Fruit fly (Drosophila melanogaster) whole organism: Measurements from ENCODE around the gene Drsl2.

Source experiments
- CG8478 ChIP-seq: fragments of >200 bp; optimal IDR thresholded peaks from 2 replicates; lab custom pipeline; 2018; ENCODE audit warnings: inconsistent platforms
- Dll ChIP-seq: fragments of >200 bp; optimal IDR thresholded peaks from 2 replicates; lab custom pipeline; 2017
- usp ChIP-seq: fragments of >200 bp; optimal IDR thresholded peaks from 2 replicates; lab custom pipeline; 2017; ENCODE audit warnings: missing biosample characterization, missing genetic modification characterization, mixed read lengths

DNA sequence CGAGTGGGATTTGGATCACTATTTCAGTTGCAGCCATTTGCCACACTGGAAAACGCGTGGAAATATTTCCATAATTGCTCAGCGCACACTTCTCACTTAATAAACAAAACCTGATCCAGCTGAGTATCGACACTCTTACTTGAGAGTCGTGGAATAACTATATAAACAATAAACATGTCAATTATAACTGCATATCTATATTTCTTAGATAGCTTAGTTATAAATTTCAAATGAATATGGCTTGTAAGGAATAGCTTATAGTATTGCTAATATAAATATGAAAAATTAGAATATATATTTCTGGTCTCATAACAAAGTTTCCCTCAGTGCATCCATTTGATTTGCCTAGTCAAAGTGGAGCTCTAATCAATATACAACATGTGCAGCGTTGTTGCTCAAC is 30.9 kb upstream of the Drsl2 start:
- TF ChIP-seq Dll (lab: Kevin White, UChicago) (no peak), CG8478 (lab: Kevin White, UChicago) (no peak), usp (GFP tag; lab: Kevin White, UChicago) (no peak)
